Worm (Caenorhabditis elegans) whole organism, L4 larva: ENCODE measurements around the gene ifa-4.
A peak's percentile ranks its signal among the peaks of the same experiment; 100 is the strongest.

Experiments
- D1046.2 ChIP-seq: fragments of 200-800 bp; sonication (Bioruptor generic); IDR thresholded peaks from 2 replicates; pipeline ENCODE4 v1.3.6; 2022; ENCODE audit warnings: missing genetic modification characterization, missing compliant biosample characterization
- F26F4.8 ChIP-seq: fragments of 200-800 bp; sonication (Bioruptor generic); conservative IDR thresholded peaks from 2 replicates; pipeline ENCODE4 v1.3.6; 2022; ENCODE audit warnings: missing genetic modification characterization, missing compliant biosample characterization
- F37D6.2 ChIP-seq: sonication (generic microtip); optimal IDR thresholded peaks from 2 replicates; lab custom pipeline; 2016; ENCODE audit warnings: mild to moderate bottlenecking, missing genetic modification characterization, missing compliant biosample characterization
- T26A8.4 ChIP-seq: fragments of 200-800 bp; sonication (Bioruptor generic); IDR thresholded peaks from 2 replicates; pipeline ENCODE4 v1.3.6; 2022; ENCODE audit warnings: missing genetic modification characterization, missing compliant biosample characterization
- Y105C5A.15 ChIP-seq: fragments of 200-800 bp; sonication (Bioruptor generic); IDR thresholded peaks from 2 replicates; pipeline ENCODE4 v1.3.6; 2022; ENCODE audit warnings: missing genetic modification characterization, missing compliant biosample characterization
- Y75B8A.6 ChIP-seq: fragments of 200-800 bp; sonication (Bioruptor generic); IDR thresholded peaks from 2 replicates; pipeline ENCODE4 v1.3.6; 2022; ENCODE audit warnings: missing genetic modification reagents, missing genetic modification characterization, missing compliant biosample characterization
- aha-1 ChIP-seq: fragments of 150-350 bp; peaks from one replicate; lab custom pipeline; 2014; ENCODE audit warnings: missing biosample characterization, missing genetic modification characterization
- aly-2 ChIP-seq: sonication (generic microtip); optimal IDR thresholded peaks from 2 replicates; lab custom pipeline; 2018; ENCODE audit warnings: missing biosample characterization, missing genetic modification characterization
- attf-4 ChIP-seq: sonication (generic microtip); optimal IDR thresholded peaks from 3 replicates; lab custom pipeline; 2017; ENCODE audit warnings: missing biosample characterization, missing genetic modification characterization
- ceh-28 ChIP-seq: fragments of 150-350 bp; optimal IDR thresholded peaks from 2 replicates; lab custom pipeline; 2014; ENCODE audit warnings: missing biosample characterization, missing genetic modification reagents, missing genetic modification characterization
- ceh-32 ChIP-seq: sonication (generic microtip); optimal IDR thresholded peaks from 2 replicates; lab custom pipeline; 2016; ENCODE audit warnings: mild to moderate bottlenecking, missing genetic modification characterization, missing compliant biosample characterization; ENCODE audit not compliant: poor library complexity
- ceh-62 ChIP-seq: sonication (generic microtip); optimal IDR thresholded peaks from 2 replicates; lab custom pipeline; 2017; ENCODE audit warnings: missing biosample characterization, missing genetic modification characterization
- ceh-82 ChIP-seq: sonication (generic microtip); optimal IDR thresholded peaks from 2 replicates; lab custom pipeline; 2017; ENCODE audit warnings: missing biosample characterization, missing genetic modification characterization
- cey-2 ChIP-seq: sonication (generic microtip); optimal IDR thresholded peaks from 3 replicates; lab custom pipeline; 2017; ENCODE audit warnings: missing genetic modification characterization, mild to moderate bottlenecking, missing compliant biosample characterization, antibody characterized with exemption, borderline replicate concordance; ENCODE audit not compliant: insufficient read depth
- daf-12 ChIP-seq: fragments of 150-350 bp; optimal IDR thresholded peaks from 2 replicates; lab custom pipeline; 2014; ENCODE audit warnings: missing biosample characterization, missing genetic modification reagents, missing genetic modification characterization
- daf-16 ChIP-seq, 3 experiments: sonication (generic microtip); optimal IDR thresholded peaks; 2 replicates each; lab custom pipeline; 2016 to 2017; ENCODE audit warnings: missing genetic modification characterization in 3 of 3, missing genetic modification reagents in 3 of 3, mild to moderate bottlenecking in 2 of 3, missing compliant biosample characterization in 2 of 3, missing biosample characterization in 1 of 3, moderate library complexity in 1 of 3
- daf-19 ChIP-seq: fragments of 200-800 bp; sonication (Bioruptor generic); conservative IDR thresholded peaks from 2 replicates; pipeline ENCODE4 v1.3.6; 2022; ENCODE audit warnings: missing genetic modification characterization, missing compliant biosample characterization
- dmd-6 ChIP-seq: fragments of 200-800 bp; sonication (Bioruptor generic); IDR thresholded peaks from 2 replicates; pipeline ENCODE4 v1.3.6; 2022; ENCODE audit warnings: missing genetic modification reagents, missing genetic modification characterization, missing compliant biosample characterization
- dmd-9 ChIP-seq: fragments of 200-800 bp; sonication (Bioruptor generic); IDR thresholded peaks from 2 replicates; pipeline ENCODE4 v1.3.6; 2022; ENCODE audit warnings: missing genetic modification reagents, missing genetic modification characterization, missing compliant biosample characterization
- dve-1 ChIP-seq: sonication (generic microtip); optimal IDR thresholded peaks from 2 replicates; lab custom pipeline; 2017; ENCODE audit warnings: antibody characterized with exemption, mild to moderate bottlenecking, missing genetic modification characterization, missing compliant biosample characterization; ENCODE audit not compliant: insufficient read depth
- egl-27 ChIP-seq: sonication (generic microtip); optimal IDR thresholded peaks from 3 replicates; lab custom pipeline; 2017; ENCODE audit warnings: missing biosample characterization, missing genetic modification reagents, missing genetic modification characterization
- gei-8 ChIP-seq: fragments of 200-800 bp; sonication (Bioruptor generic); optimal IDR thresholded peaks from 2 replicates; lab custom pipeline; 2018; ENCODE audit warnings: mild to moderate bottlenecking, missing genetic modification characterization, missing compliant biosample characterization
- hlh-11 ChIP-seq: fragments of 200-800 bp; sonication (Bioruptor generic); optimal IDR thresholded peaks from 2 replicates; lab custom pipeline; 2018; ENCODE audit warnings: mild to moderate bottlenecking, missing genetic modification characterization, missing compliant biosample characterization
- hmg-1.1 ChIP-seq: fragments of 200-800 bp; sonication (Bioruptor generic); IDR thresholded peaks from 2 replicates; pipeline ENCODE4 v1.3.6; 2022; ENCODE audit warnings: missing genetic modification reagents, missing genetic modification characterization, missing compliant biosample characterization
- lim-7 ChIP-seq: fragments of 200-800 bp; sonication (Bioruptor generic); IDR thresholded peaks from 2 replicates; pipeline ENCODE4 v1.3.6; 2022; ENCODE audit warnings: missing genetic modification characterization, missing compliant biosample characterization
- lin-15B ChIP-seq: fragments of 150-350 bp; sonication (generic microtip); optimal IDR thresholded peaks from 3 replicates; lab custom pipeline; 2014; ENCODE audit warnings: missing biosample characterization, missing genetic modification characterization
- lin-38 ChIP-seq: fragments of 200-800 bp; sonication (Bioruptor generic); IDR thresholded peaks from 2 replicates; pipeline ENCODE4 v1.3.6; 2022; ENCODE audit warnings: missing genetic modification reagents, missing genetic modification characterization, missing compliant biosample characterization
- lin-39 ChIP-seq: fragments of 150-350 bp; optimal IDR thresholded peaks from 2 replicates; lab custom pipeline; 2014; ENCODE audit warnings: missing biosample characterization, missing genetic modification reagents, missing genetic modification characterization
- lsy-2 ChIP-seq, 2 experiments: fragments of 150-350 bp in 1 of 2; sonication (generic microtip) in 1 of 2; optimal IDR thresholded peaks; 2 replicates each; lab custom pipeline; 2014 to 2017; ENCODE audit warnings: missing biosample characterization in 2 of 2, missing genetic modification characterization in 2 of 2
- madf-9 ChIP-seq: fragments of 200-800 bp; sonication (Bioruptor generic); conservative IDR thresholded peaks from 2 replicates; pipeline ENCODE4 v1.3.6; 2022; ENCODE audit warnings: missing genetic modification reagents, missing genetic modification characterization, missing compliant biosample characterization
- mep-1 ChIP-seq: fragments of 150-350 bp; sonication (generic microtip); optimal IDR thresholded peaks from 3 replicates; lab custom pipeline; 2014; ENCODE audit warnings: missing biosample characterization, missing genetic modification characterization
- mes-2 ChIP-seq: sonication (generic microtip); optimal IDR thresholded peaks from 2 replicates; lab custom pipeline; 2016; ENCODE audit warnings: missing genotype, mild to moderate bottlenecking, missing genetic modification characterization, missing compliant biosample characterization; ENCODE audit not compliant: poor library complexity, severe bottlenecking
- mxl-2 ChIP-seq: fragments of 200-800 bp; sonication (Bioruptor generic); conservative IDR thresholded peaks from 2 replicates; pipeline ENCODE4 v1.3.6; 2022; ENCODE audit warnings: missing genetic modification reagents, missing genetic modification characterization, missing compliant biosample characterization
- mxl-3 ChIP-seq: fragments of 200-800 bp; sonication (Bioruptor generic); optimal IDR thresholded peaks from 2 replicates; lab custom pipeline; 2018; ENCODE audit warnings: mild to moderate bottlenecking, missing genetic modification characterization, missing compliant biosample characterization
- nhr-11 ChIP-seq: fragments of 150-350 bp; optimal IDR thresholded peaks from 2 replicates; lab custom pipeline; 2014; ENCODE audit warnings: missing biosample characterization, missing genetic modification characterization
- nhr-111 ChIP-seq: fragments of 200-800 bp; sonication (Bioruptor generic); optimal IDR thresholded peaks from 2 replicates; lab custom pipeline; 2018; ENCODE audit warnings: mild to moderate bottlenecking, missing genetic modification characterization, missing compliant biosample characterization
- nhr-28 ChIP-seq: fragments of 150-350 bp; optimal IDR thresholded peaks from 2 replicates; lab custom pipeline; 2014; ENCODE audit warnings: missing biosample characterization, missing genetic modification characterization
- nhr-41 ChIP-seq: fragments of 200-800 bp; sonication (Bioruptor generic); IDR thresholded peaks from 2 replicates; pipeline ENCODE4 v1.3.6; 2022; ENCODE audit warnings: missing genetic modification reagents, missing genetic modification characterization, missing compliant biosample characterization
- nhr-42 ChIP-seq: fragments of 200-800 bp; sonication (Bioruptor generic); IDR thresholded peaks from 2 replicates; pipeline ENCODE4 v1.3.6; 2022; ENCODE audit warnings: missing genetic modification characterization, missing compliant biosample characterization
- nhr-6 ChIP-seq: fragments of 150-350 bp; optimal IDR thresholded peaks from 2 replicates; lab custom pipeline; 2014; ENCODE audit warnings: missing biosample characterization, missing genetic modification characterization
- pqm-1 ChIP-seq: sonication (generic microtip); optimal IDR thresholded peaks from 2 replicates; lab custom pipeline; 2017; ENCODE audit warnings: missing biosample characterization, missing genetic modification characterization
- set-16 ChIP-seq: fragments of 200-800 bp; sonication (Bioruptor generic); IDR thresholded peaks from 2 replicates; pipeline ENCODE4 v1.3.6; 2022; ENCODE audit warnings: missing genetic modification reagents, missing genetic modification characterization, missing compliant biosample characterization
- skn-1 ChIP-seq: fragments of 150-350 bp; optimal IDR thresholded peaks from 2 replicates; lab custom pipeline; 2014; ENCODE audit warnings: missing biosample characterization, missing genetic modification characterization
- snpc-1.2 ChIP-seq: fragments of 200-800 bp; sonication (Bioruptor generic); IDR thresholded peaks from 2 replicates; pipeline ENCODE4 v1.3.6; 2022; ENCODE audit warnings: missing genetic modification reagents, missing genetic modification characterization, missing compliant biosample characterization
- snpc-4 ChIP-seq: fragments of 150-350 bp; optimal IDR thresholded peaks from 2 replicates; lab custom pipeline; 2014; ENCODE audit warnings: missing biosample characterization, missing genetic modification characterization
- spr-1 ChIP-seq: sonication (generic microtip); optimal IDR thresholded peaks from 2 replicates; lab custom pipeline; 2016; ENCODE audit warnings: mild to moderate bottlenecking, missing genetic modification characterization, missing compliant biosample characterization
- tag-97 ChIP-seq: fragments of 200-800 bp; sonication (Bioruptor generic); IDR thresholded peaks from 2 replicates; pipeline ENCODE4 v1.3.6; 2022; ENCODE audit warnings: missing genetic modification characterization, missing compliant biosample characterization
- unc-130 ChIP-seq: sonication (generic microtip); optimal IDR thresholded peaks from 2 replicates; lab custom pipeline; 2016; ENCODE audit warnings: missing genetic modification reagents, missing genetic modification characterization, missing compliant biosample characterization
- unc-62 ChIP-seq, 3 experiments: fragments of 150-350 bp in 1 of 3; sonication (generic microtip); optimal IDR thresholded peaks in 2 of 3; peaks in 1 of 3; 1 replicate in 1 of 3; 2 replicates in 2 of 3; lab custom pipeline; 2014 to 2017; ENCODE audit warnings: missing biosample characterization in 3 of 3, missing genetic modification characterization in 3 of 3, missing genetic modification reagents in 3 of 3, missing genotype in 1 of 3
- zfp-2 ChIP-seq: sonication (generic microtip); optimal IDR thresholded peaks from 2 replicates; lab custom pipeline; 2016; ENCODE audit warnings: mild to moderate bottlenecking, missing genetic modification characterization, missing compliant biosample characterization
- zip-11 ChIP-seq: fragments of 200-800 bp; sonication (Bioruptor generic); IDR thresholded peaks from 2 replicates; pipeline ENCODE4 v1.3.6; 2022; ENCODE audit warnings: missing genetic modification characterization, missing compliant biosample characterization
- ztf-7 ChIP-seq: fragments of 150-350 bp; optimal IDR thresholded peaks from 2 replicates; lab custom pipeline; 2014; ENCODE audit warnings: missing biosample characterization, missing genetic modification characterization

Gene ifa-4

ce11 chrX:4957259-4957658 lies 41.5 kb upstream of the ifa-4 start, which contains the start of gene M03F4.4:
TSS of gene M03F4.4 (minus strand) at chrX:4957418.
- no peak for TF ChIP-seq Y105C5A.15 (GFP tag; lab: Robert Waterston, UW)
- no peak for TF ChIP-seq daf-12 (tag; lab: Kevin White, UChicago)
- no peak for TF ChIP-seq ceh-28 (tag; lab: Kevin White, UChicago)
- no peak for TF ChIP-seq snpc-4 (tag; lab: Kevin White, UChicago)
- no peak for TF ChIP-seq lin-38 (GFP tag; lab: Robert Waterston, UW)
- TF ChIP-seq nhr-111 (GFP tag; lab: Kevin White, UChicago): no peak
- TF ChIP-seq hmg-1.1 (GFP tag; lab: Robert Waterston, UW): no peak
- no peak for TF ChIP-seq attf-4 (tag; lab: Kevin White, UChicago)
- TF ChIP-seq daf-19 (GFP tag; lab: Robert Waterston, UW): no peak
- TF ChIP-seq zip-11 (GFP tag; lab: Robert Waterston, UW): no peak
- TF ChIP-seq ztf-7: no peak
- no peak for TF ChIP-seq madf-9
- TF ChIP-seq unc-62 (GFP tag; optimal IDR thresholded peaks at IDR 0.05 in 1 of 2; lab: Kevin White, UChicago): no peak
- TF ChIP-seq unc-62 (tag; optimal IDR thresholded peaks at IDR 0.05; lab: Kevin White, UChicago): no peak
- no peak for TF ChIP-seq dve-1 (tag; lab: Kevin White, UChicago)
- TF ChIP-seq dmd-6 (GFP tag; lab: Robert Waterston, UW): peak; percentile 24; the same call in 1 of the 2 replicates
- peak; percentile 31 for TF ChIP-seq nhr-11
- TF ChIP-seq F37D6.2 (tag; lab: Kevin White, UChicago): no peak
- TF ChIP-seq snpc-1.2 (GFP tag; lab: Robert Waterston, UW): no peak
- TF ChIP-seq mes-2 (tag; lab: Kevin White, UChicago): no peak
- no peak for TF ChIP-seq nhr-41 (GFP tag; lab: Robert Waterston, UW)
- no peak for TF ChIP-seq spr-1 (tag; lab: Kevin White, UChicago)
- no peak for TF ChIP-seq lin-39 (tag; lab: Kevin White, UChicago)
- no peak for TF ChIP-seq nhr-28 (tag; lab: Kevin White, UChicago)
- peak; percentile 66 for TF ChIP-seq hlh-11
- no peak for TF ChIP-seq ceh-32
- TF ChIP-seq daf-16 (GFP tag; optimal IDR thresholded peaks at IDR 0.05; lab: Kevin White, UChicago): peak in 1 of 2 experiments; percentile 93
- TF ChIP-seq daf-16 (tag; optimal IDR thresholded peaks at IDR 0.05; lab: Kevin White, UChicago): no peak
- TF ChIP-seq skn-1: no peak
- TF ChIP-seq set-16 (GFP tag; lab: Robert Waterston, UW): peak; percentile 12; the same call in 1 of the 2 replicates
- TF ChIP-seq nhr-6: no peak
- TF ChIP-seq pqm-1 (tag; lab: Kevin White, UChicago): no peak
- no peak for TF ChIP-seq zfp-2 (tag; lab: Kevin White, UChicago)
- TF ChIP-seq F26F4.8 (GFP tag; lab: Robert Waterston, UW): no peak
- no peak for TF ChIP-seq gei-8
- TF ChIP-seq T26A8.4 (GFP tag; lab: Robert Waterston, UW): no peak

DNA sequence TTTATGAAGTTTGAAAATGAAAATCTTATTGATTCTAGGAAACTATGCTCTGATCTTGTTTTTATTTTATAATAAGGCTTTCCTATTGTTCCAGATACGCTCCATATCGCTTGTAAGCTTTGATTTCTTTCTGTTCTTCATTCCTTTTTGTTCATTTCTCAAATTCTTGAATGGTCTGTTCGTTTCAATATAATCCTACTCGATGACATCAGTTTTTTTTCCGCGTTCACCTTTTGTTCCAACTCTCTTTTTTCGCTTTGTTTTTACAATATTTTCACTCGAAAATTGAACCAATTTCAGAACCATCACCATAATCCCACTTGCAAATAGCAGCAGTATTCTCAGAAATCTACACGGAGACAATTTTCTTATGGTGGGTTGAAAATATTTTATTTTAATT lies 32.0 kb upstream of the ifa-4 start, which contains the start of gene tyra-3:
Gene tyra-3, plus strand, starts transcription at position 301 of the 400 bp plus-strand sequence.
- TF ChIP-seq unc-130 (no peak), cey-2 (tag; lab: Kevin White, UChicago) (no peak), D1046.2 (GFP tag; lab: Robert Waterston, UW) (no peak), pqm-1 (tag; lab: Kevin White, UChicago) (no peak), lin-15B (tag; lab: Kevin White, UChicago) (no peak), dmd-9 (GFP tag; lab: Robert Waterston, UW) (no peak), egl-27 (no peak), lsy-2 (tag; optimal IDR thresholded peaks at IDR 0.05; lab: Kevin White, UChicago) (no peak), aly-2 (tag; lab: Kevin White, UChicago) (no peak), tag-97 (no peak), mxl-3 (GFP tag; lab: Kevin White, UChicago) (no peak), mxl-2 (no peak), Y75B8A.6 (GFP tag; lab: Robert Waterston, UW) (no peak), ceh-82 (tag; lab: Kevin White, UChicago) (no peak), ceh-62 (tag; lab: Kevin White, UChicago) (no peak), mep-1 (tag; lab: Kevin White, UChicago) (no peak), nhr-42 (GFP tag; lab: Robert Waterston, UW) (no peak), lim-7 (GFP tag; lab: Robert Waterston, UW) (no peak), aha-1 (tag; lab: Kevin White, UChicago) (no peak), daf-19 (GFP tag; lab: Robert Waterston, UW) (no peak)
